Fruit fly (Drosophila melanogaster) whole organism, embryonic: ENCODE measurements around the gene mRpL50.

Experiments
- CG10321 ChIP-seq: fragments of 200-800 bp; sonication (Bioruptor generic); IDR thresholded peaks from 2 replicates; pipeline ENCODE4 v1.3.6; 2022; ENCODE audit warnings: missing biosample characterization, missing genetic modification characterization
- CG10959 ChIP-seq: fragments of 200-800 bp; sonication (Bioruptor generic); IDR thresholded peaks from 2 replicates; pipeline ENCODE4 v1.3.6; 2022; ENCODE audit warnings: missing biosample characterization, missing genetic modification characterization
- CG13287 ChIP-seq: fragments of 200-800 bp; sonication (Bioruptor generic); IDR thresholded peaks from 2 replicates; pipeline ENCODE4 v1.3.6; 2022; ENCODE audit warnings: missing biosample characterization, missing genetic modification characterization; ENCODE audit not compliant: partially characterized antibody
- CG13775 ChIP-seq: fragments of 200-800 bp; sonication (Bioruptor generic); optimal IDR thresholded peaks from 3 replicates; lab custom pipeline; 2017; ENCODE audit warnings: missing biosample characterization, mild to moderate bottlenecking, missing genetic modification characterization
- CG17328 ChIP-seq: fragments of 200-800 bp; sonication (Bioruptor generic); IDR thresholded peaks from 2 replicates; pipeline ENCODE4 v1.3.6; 2022; ENCODE audit warnings: missing biosample characterization, missing genetic modification characterization
- CG1832 ChIP-seq: fragments of 200-800 bp; sonication (Bioruptor generic); optimal IDR thresholded peaks from 2 replicates; lab custom pipeline; 2017; ENCODE audit warnings: missing biosample characterization, mild to moderate bottlenecking, missing genetic modification characterization, inconsistent platforms
- CG31441 ChIP-seq: fragments of 200-800 bp; sonication (Bioruptor generic); IDR thresholded peaks from 2 replicates; pipeline ENCODE4 v1.3.6; 2022; ENCODE audit warnings: missing biosample characterization, missing genetic modification characterization
- CG4424 ChIP-seq: fragments of 200-800 bp; sonication (Bioruptor generic); optimal IDR thresholded peaks from 3 replicates; lab custom pipeline; 2016; ENCODE audit warnings: missing biosample characterization, missing genetic modification characterization
- CG6175 ChIP-seq: fragments of 200-800 bp; sonication (Bioruptor generic); IDR thresholded peaks from 3 replicates; pipeline ENCODE4 v1.3.6; 2022; ENCODE audit warnings: missing biosample characterization, missing genetic modification characterization
- CG8281 ChIP-seq: fragments of 200-800 bp; sonication (Bioruptor generic); optimal IDR thresholded peaks from 2 replicates; lab custom pipeline; 2018; ENCODE audit warnings: missing biosample characterization, mild to moderate bottlenecking, missing genetic modification characterization, moderate library complexity
- CG8944 ChIP-seq: fragments of 200-800 bp; sonication (Bioruptor generic); optimal IDR thresholded peaks from 3 replicates; lab custom pipeline; 2016; ENCODE audit warnings: missing biosample characterization, missing genetic modification characterization
- CG9727 ChIP-seq: fragments of 200-800 bp; sonication (Bioruptor generic); optimal IDR thresholded peaks from 3 replicates; lab custom pipeline; 2017; ENCODE audit warnings: missing biosample characterization, mild to moderate bottlenecking, missing genetic modification characterization
- CG9932 ChIP-seq: fragments of 200-800 bp; sonication (Bioruptor generic); IDR thresholded peaks from 2 replicates; pipeline ENCODE4 v1.3.6; 2022; ENCODE audit warnings: missing biosample characterization, missing genetic modification characterization
- Chrac-16 ChIP-seq: fragments of 200-800 bp; sonication (Bioruptor generic); optimal IDR thresholded peaks from 3 replicates; lab custom pipeline; 2016; ENCODE audit warnings: missing biosample characterization, missing genetic modification characterization
- Dip3 ChIP-seq: fragments of 200-800 bp; sonication (Bioruptor generic); optimal IDR thresholded peaks from 3 replicates; lab custom pipeline; 2016; ENCODE audit warnings: missing biosample characterization, missing genetic modification characterization
- Drgx ChIP-seq: fragments of 200-800 bp; sonication (Bioruptor generic); IDR thresholded peaks from 2 replicates; pipeline ENCODE4 v1.3.6; 2022; ENCODE audit warnings: missing biosample characterization, missing genetic modification characterization
- E2f2 ChIP-seq: fragments of 200-800 bp; sonication (Bioruptor generic); IDR thresholded peaks from 2 replicates; pipeline ENCODE4 v1.3.6; 2022; ENCODE audit warnings: missing biosample characterization, missing genetic modification characterization
- Fer2 ChIP-seq: fragments of 200-800 bp; sonication (Bioruptor generic); optimal IDR thresholded peaks from 2 replicates; lab custom pipeline; 2018; ENCODE audit warnings: missing biosample characterization, mild to moderate bottlenecking, missing genetic modification characterization, moderate library complexity
- HHEX ChIP-seq: fragments of 200-800 bp; sonication (Bioruptor generic); optimal IDR thresholded peaks from 3 replicates; lab custom pipeline; 2017; ENCODE audit warnings: missing biosample characterization, mild to moderate bottlenecking, missing genetic modification characterization, missing genetic modification reagents
- Hey ChIP-seq: fragments of 200-800 bp; sonication (Bioruptor generic); optimal IDR thresholded peaks from 3 replicates; lab custom pipeline; 2018; ENCODE audit warnings: missing biosample characterization, mild to moderate bottlenecking, missing genetic modification characterization
- Med ChIP-seq: fragments of 200-800 bp; sonication (Bioruptor generic); peaks from one replicate; lab custom pipeline; 2016; ENCODE audit warnings: missing biosample characterization, missing genetic modification characterization, mild to moderate bottlenecking, inconsistent platforms, moderate library complexity
- Myb ChIP-seq: fragments of 200-800 bp; sonication (Bioruptor generic); optimal IDR thresholded peaks from 2 replicates; lab custom pipeline; 2016; ENCODE audit warnings: missing biosample characterization, missing genetic modification characterization
- NC2α ChIP-seq: fragments of 200-800 bp; sonication (Bioruptor generic); optimal IDR thresholded peaks from 2 replicates; lab custom pipeline; 2016; ENCODE audit warnings: missing biosample characterization, missing genetic modification characterization
- Nf-YA ChIP-seq: fragments of 200-800 bp; sonication (Bioruptor generic); IDR thresholded peaks from 2 replicates; pipeline ENCODE4 v1.3.6; 2022; ENCODE audit warnings: missing biosample characterization, missing genetic modification characterization
- Scr ChIP-seq: fragments of 200-800 bp; sonication (Bioruptor generic); IDR thresholded peaks from 2 replicates; pipeline ENCODE4 v1.3.6; 2022; ENCODE audit warnings: missing biosample characterization, missing genetic modification characterization; ENCODE audit not compliant: partially characterized antibody
- Sin3A ChIP-seq: fragments of >200 bp; optimal IDR thresholded peaks from 2 replicates; lab custom pipeline; 2018
- amos ChIP-seq: fragments of 200-800 bp; sonication (Bioruptor generic); IDR thresholded peaks from 2 replicates; pipeline ENCODE4 v1.3.6; 2022; ENCODE audit warnings: missing biosample characterization, missing genetic modification characterization; ENCODE audit not compliant: partially characterized antibody
- bab2 ChIP-seq: fragments of 200-800 bp; sonication (Bioruptor generic); optimal IDR thresholded peaks from 2 replicates; lab custom pipeline; 2016; ENCODE audit warnings: missing biosample characterization, missing genetic modification characterization
- bsh ChIP-seq, 2 experiments: fragments of 200-800 bp; sonication (Bioruptor generic); optimal IDR thresholded peaks; 2 replicates each; lab custom pipeline; 2017 to 2018; ENCODE audit warnings: mild to moderate bottlenecking in 2 of 2, missing biosample characterization in 2 of 2, missing genetic modification characterization in 2 of 2, moderate library complexity in 1 of 2
- croc ChIP-seq: fragments of 200-800 bp; sonication (Bioruptor generic); conservative IDR thresholded peaks from 3 replicates; pipeline ENCODE4 v1.3.6; 2022; ENCODE audit warnings: missing biosample characterization, missing genetic modification characterization
- dpn ChIP-seq, 2 experiments: fragments of 200-800 bp; sonication (Bioruptor generic); optimal IDR thresholded peaks; 3 replicates each; lab custom pipeline; 2016; ENCODE audit warnings: missing biosample characterization in 2 of 2, missing genetic modification characterization in 2 of 2
- fd3F ChIP-seq: fragments of 200-800 bp; sonication (Bioruptor generic); optimal IDR thresholded peaks from 2 replicates; lab custom pipeline; 2018; ENCODE audit warnings: missing biosample characterization, mild to moderate bottlenecking, missing genetic modification characterization, moderate library complexity
- fd64A ChIP-seq: fragments of 200-800 bp; sonication (Bioruptor generic); optimal IDR thresholded peaks from 3 replicates; lab custom pipeline; 2018; ENCODE audit warnings: missing biosample characterization, mild to moderate bottlenecking, missing genetic modification characterization
- gcm2 ChIP-seq: fragments of 200-800 bp; sonication (Bioruptor generic); optimal IDR thresholded peaks from 2 replicates; lab custom pipeline; 2016; ENCODE audit warnings: missing biosample characterization, missing genetic modification characterization
- hbn ChIP-seq: fragments of 200-800 bp; sonication (Bioruptor generic); IDR thresholded peaks from 2 replicates; pipeline ENCODE4 v1.3.6; 2022; ENCODE audit warnings: missing biosample characterization, missing genetic modification characterization; ENCODE audit not compliant: partially characterized antibody
- kay ChIP-seq: fragments of 200-800 bp; sonication (Bioruptor generic); optimal IDR thresholded peaks from 2 replicates; lab custom pipeline; 2016; ENCODE audit warnings: missing biosample characterization, missing genetic modification characterization
- kni ChIP-seq: fragments of 200-800 bp; sonication (Bioruptor generic); optimal IDR thresholded peaks from 3 replicates; lab custom pipeline; 2017; ENCODE audit warnings: mild to moderate bottlenecking, missing biosample characterization, missing genetic modification reagents, missing genetic modification characterization
- lmd ChIP-seq: fragments of 200-800 bp; sonication (Bioruptor generic); IDR thresholded peaks from 2 replicates; pipeline ENCODE4 v1.3.6; 2022; ENCODE audit warnings: missing biosample characterization, missing genetic modification characterization
- nau ChIP-seq: fragments of 200-800 bp; sonication (Bioruptor generic); optimal IDR thresholded peaks from 3 replicates; lab custom pipeline; 2017; ENCODE audit warnings: missing biosample characterization, mild to moderate bottlenecking, missing genetic modification characterization, missing genetic modification reagents
- nerfin-2 ChIP-seq: fragments of 200-800 bp; sonication (Bioruptor generic); IDR thresholded peaks from 2 replicates; pipeline ENCODE4 v1.3.6; 2022; ENCODE audit warnings: missing biosample characterization, missing genetic modification characterization; ENCODE audit not compliant: partially characterized antibody
- oc ChIP-seq: fragments of 200-800 bp; sonication (Bioruptor generic); optimal IDR thresholded peaks from 2 replicates; lab custom pipeline; 2018; ENCODE audit warnings: missing biosample characterization, mild to moderate bottlenecking, missing genetic modification characterization, moderate library complexity
- pfk ChIP-seq: fragments of 200-800 bp; sonication (Bioruptor generic); optimal IDR thresholded peaks from 2 replicates; lab custom pipeline; 2018; ENCODE audit warnings: missing biosample characterization, mild to moderate bottlenecking, missing genetic modification characterization, moderate library complexity
- pros ChIP-seq: fragments of 200-800 bp; sonication (Bioruptor generic); optimal IDR thresholded peaks from 3 replicates; lab custom pipeline; 2019; ENCODE audit warnings: missing biosample characterization, mild to moderate bottlenecking, missing genetic modification characterization, moderate library complexity
- repo ChIP-seq: fragments of 200-800 bp; sonication (Bioruptor generic); optimal IDR thresholded peaks from 2 replicates; lab custom pipeline; 2016; ENCODE audit warnings: missing biosample characterization, missing genetic modification characterization
- sd ChIP-seq: fragments of 200-800 bp; sonication (Bioruptor generic); optimal IDR thresholded peaks from 3 replicates; lab custom pipeline; 2018; ENCODE audit warnings: missing biosample characterization, mild to moderate bottlenecking, missing genetic modification characterization, moderate library complexity
- sens-2 ChIP-seq: fragments of 200-800 bp; sonication (Bioruptor generic); IDR thresholded peaks from 2 replicates; pipeline ENCODE4 v1.3.6; 2022; ENCODE audit warnings: missing biosample characterization, missing genetic modification characterization
- seq ChIP-seq: fragments of 200-800 bp; sonication (Bioruptor generic); IDR thresholded peaks from 2 replicates; pipeline ENCODE4 v1.3.6; 2022; ENCODE audit warnings: missing biosample characterization, missing genetic modification characterization
- sna ChIP-seq: fragments of 200-800 bp; sonication (Bioruptor generic); IDR thresholded peaks from 2 replicates; pipeline ENCODE4 v1.3.6; 2022; ENCODE audit warnings: missing biosample characterization, missing genetic modification characterization; ENCODE audit not compliant: partially characterized antibody
- sob ChIP-seq: fragments of 200-800 bp; sonication (Bioruptor generic); IDR thresholded peaks from 2 replicates; pipeline ENCODE4 v1.3.6; 2022; ENCODE audit warnings: missing biosample characterization, missing genetic modification characterization
- trh ChIP-seq: fragments of 200-800 bp; sonication (Bioruptor generic); optimal IDR thresholded peaks from 2 replicates; lab custom pipeline; 2016; ENCODE audit warnings: missing biosample characterization, missing genetic modification characterization
- vfl ChIP-seq: fragments of 200-800 bp; sonication (Bioruptor generic); optimal IDR thresholded peaks from 2 replicates; lab custom pipeline; 2016; ENCODE audit warnings: missing biosample characterization, missing genetic modification characterization

Gene mRpL50

DNA sequence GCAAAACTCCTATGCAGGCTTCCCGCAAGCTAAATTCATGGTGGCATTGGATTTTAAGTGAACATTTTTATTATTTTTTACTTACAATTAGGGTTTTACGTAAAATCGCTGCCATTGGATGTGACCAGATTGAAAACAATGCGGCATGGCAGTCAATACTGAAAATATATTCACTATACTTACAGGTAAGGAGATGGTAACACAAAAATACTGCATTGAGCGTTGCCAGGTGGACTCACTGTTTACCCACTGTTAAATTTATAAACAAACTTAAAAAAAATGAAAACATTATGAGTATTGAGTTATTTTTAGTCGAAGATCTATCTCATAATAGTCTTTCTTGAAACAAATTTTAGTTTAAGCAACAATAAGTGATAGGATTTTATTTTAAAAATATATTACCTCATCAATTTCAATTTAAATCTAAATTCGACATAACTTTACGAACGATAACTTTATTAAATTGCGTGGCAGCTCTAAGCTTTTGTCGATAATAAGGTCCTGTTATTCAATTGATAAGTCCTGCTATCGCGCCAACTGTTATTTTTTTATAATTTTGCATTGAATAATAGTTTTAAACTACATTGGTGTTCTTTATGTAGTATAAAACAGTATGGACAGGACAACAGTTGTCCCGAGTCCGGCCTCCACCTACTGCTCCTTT is at the start of gene mRpL50, which contains the start of gene mei-P22 (continued):
- TF ChIP-seq dpn (GFP tag; optimal IDR thresholded peaks at IDR 0.05; lab: Kevin White, UChicago) (peak; percentile 10 to 25), CG6175 (GFP tag; lab: Robert Waterston, UW) (no peak), oc (tag; lab: Kevin White, UChicago) (no peak), CG10321 (GFP tag; lab: Robert Waterston, UW) (no peak), lmd (GFP tag; lab: Robert Waterston, UW) (no peak), Scr (GFP tag; lab: Robert Waterston, UW) (no peak), Nf-YA (no peak), croc (no peak), Hey (tag; lab: Kevin White, UChicago) (no peak), repo (GFP tag; lab: Kevin White, UChicago) (no peak), nerfin-2 (GFP tag; lab: Robert Waterston, UW) (no peak), bab2 (GFP tag; lab: Kevin White, UChicago) (peak; percentile 25), fd3F (GFP tag; lab: Kevin White, UChicago) (no peak), Med (GFP tag; lab: Kevin White, UChicago) (peak; percentile 85), E2f2 (GFP tag; lab: Robert Waterston, UW) (peak; percentile 46), pfk (GFP tag; lab: Kevin White, UChicago) (no peak), CG9932 (GFP tag; lab: Robert Waterston, UW) (peak; percentile 71), sens-2 (GFP tag; lab: Robert Waterston, UW) (no peak), trh (GFP tag; lab: Kevin White, UChicago) (no peak), sob (no peak), Drgx (GFP tag; lab: Robert Waterston, UW) (no peak), vfl (peak; percentile 2), CG8281 (tag; lab: Kevin White, UChicago) (no peak), nau (GFP tag; lab: Kevin White, UChicago) (no peak), HHEX (no peak), Myb (peak; percentile 70), CG13287 (GFP tag; lab: Robert Waterston, UW) (peak; percentile 21; the same call in 1 of the 2 replicates), Sin3A (lab: Kevin White, UChicago) (no peak), CG31441 (GFP tag; lab: Robert Waterston, UW) (no peak), hbn (GFP tag; lab: Robert Waterston, UW) (no peak), CG17328 (GFP tag; lab: Robert Waterston, UW) (no peak), Dip3 (GFP tag; lab: Kevin White, UChicago) (no peak), CG13775 (GFP tag; lab: Kevin White, UChicago) (no peak), CG1832 (GFP tag; lab: Kevin White, UChicago) (no peak), pros (GFP tag; lab: Kevin White, UChicago) (no peak), NC2α (GFP tag; lab: Kevin White, UChicago) (no peak), fd64A (GFP tag; lab: Kevin White, UChicago) (no peak), CG9727 (GFP tag; lab: Kevin White, UChicago) (no peak), bsh (GFP tag; optimal IDR thresholded peaks at IDR 0.05; lab: Kevin White, UChicago) (peak in 1 of 2 experiments; percentile 30), sd (tag; lab: Kevin White, UChicago) (no peak), kay (no peak), sna (GFP tag; lab: Robert Waterston, UW) (no peak), CG4424 (GFP tag; lab: Kevin White, UChicago) (peak; percentile 25), CG10959 (GFP tag; lab: Robert Waterston, UW) (no peak), kni (GFP tag; lab: Kevin White, UChicago) (no peak), Chrac-16 (GFP tag; lab: Kevin White, UChicago) (peak; percentile 24), gcm2 (GFP tag; lab: Kevin White, UChicago) (no peak), Fer2 (tag; lab: Kevin White, UChicago) (no peak), amos (GFP tag; lab: Robert Waterston, UW) (no peak), CG8944 (GFP tag; lab: Kevin White, UChicago) (no peak), seq (GFP tag; lab: Robert Waterston, UW) (no peak)
